Worm (Caenorhabditis elegans) whole organism, L1 larva: ENCODE data around the gene arl-1.

Experiments used
- C04F5.9 ChIP-seq: sonication (generic microtip); optimal IDR thresholded peaks from 2 replicates; lab custom pipeline; 2016; ENCODE audit warnings: missing genetic modification characterization, missing compliant biosample characterization
- C16A3.4 ChIP-seq: fragments of 150-350 bp; optimal IDR thresholded peaks from 2 replicates; lab custom pipeline; 2014; ENCODE audit warnings: missing biosample characterization, missing genetic modification characterization
- ceh-82 ChIP-seq, 3 experiments: fragments of 150-350 bp in 1 of 3; sonication (generic microtip) in 2 of 3; optimal IDR thresholded peaks; 2 replicates each; lab custom pipeline; 2014 to 2017; ENCODE audit warnings: missing biosample characterization in 3 of 3, missing genetic modification characterization in 3 of 3
- egl-13 ChIP-seq: sonication (generic microtip); optimal IDR thresholded peaks from 2 replicates; lab custom pipeline; 2016; ENCODE audit warnings: missing genotype, missing genetic modification reagents, missing genetic modification characterization, missing compliant biosample characterization
- egl-27 ChIP-seq, 2 experiments: fragments of 150-350 bp in 1 of 2; sonication (generic microtip); optimal IDR thresholded peaks; 3 replicates each; lab custom pipeline; 2017 to 2018; ENCODE audit warnings: missing biosample characterization in 2 of 2, missing genetic modification characterization in 2 of 2, missing genetic modification reagents in 2 of 2
- grh-1 ChIP-seq: fragments of 200-800 bp; sonication (Bioruptor generic); IDR thresholded peaks from 2 replicates; pipeline ENCODE4 v1.3.6; 2022; ENCODE audit warnings: missing genetic modification reagents, missing genetic modification characterization, missing compliant biosample characterization
- irx-1 ChIP-seq: sonication (generic microtip); optimal IDR thresholded peaks from 2 replicates; lab custom pipeline; 2016; ENCODE audit warnings: missing genetic modification characterization, missing compliant biosample characterization
- lir-3 ChIP-seq: sonication (generic microtip); optimal IDR thresholded peaks from 2 replicates; lab custom pipeline; 2016; ENCODE audit warnings: mild to moderate bottlenecking, missing genetic modification characterization, moderate library complexity, missing compliant biosample characterization; ENCODE audit not compliant: poor library complexity
- mab-9 ChIP-seq: fragments of 200-800 bp; sonication (Bioruptor generic); IDR thresholded peaks from 2 replicates; pipeline ENCODE4 v1.3.6; 2022; ENCODE audit warnings: missing genetic modification reagents, missing genetic modification characterization, missing compliant biosample characterization
- nhr-71 ChIP-seq: sonication (generic microtip); optimal IDR thresholded peaks from 2 replicates; lab custom pipeline; 2016; ENCODE audit warnings: mild to moderate bottlenecking, missing genetic modification characterization, moderate library complexity, missing compliant biosample characterization
- pqm-1 ChIP-seq: sonication (generic microtip); optimal IDR thresholded peaks from 3 replicates; lab custom pipeline; 2017; ENCODE audit warnings: missing biosample characterization, missing genetic modification characterization
- snu-23 ChIP-seq: sonication (generic microtip); optimal IDR thresholded peaks from 2 replicates; lab custom pipeline; 2016; ENCODE audit warnings: missing genetic modification characterization, missing compliant biosample characterization
- sup-37 ChIP-seq: fragments of 200-800 bp; sonication (Bioruptor generic); optimal IDR thresholded peaks from 2 replicates; lab custom pipeline; 2018; ENCODE audit warnings: mild to moderate bottlenecking, missing genetic modification characterization, missing compliant biosample characterization
- unc-130 ChIP-seq: fragments of 150-350 bp; optimal IDR thresholded peaks from 2 replicates; lab custom pipeline; 2017; ENCODE audit warnings: missing biosample characterization, missing genetic modification characterization, inconsistent platforms

The arl-1 gene

DNA sequence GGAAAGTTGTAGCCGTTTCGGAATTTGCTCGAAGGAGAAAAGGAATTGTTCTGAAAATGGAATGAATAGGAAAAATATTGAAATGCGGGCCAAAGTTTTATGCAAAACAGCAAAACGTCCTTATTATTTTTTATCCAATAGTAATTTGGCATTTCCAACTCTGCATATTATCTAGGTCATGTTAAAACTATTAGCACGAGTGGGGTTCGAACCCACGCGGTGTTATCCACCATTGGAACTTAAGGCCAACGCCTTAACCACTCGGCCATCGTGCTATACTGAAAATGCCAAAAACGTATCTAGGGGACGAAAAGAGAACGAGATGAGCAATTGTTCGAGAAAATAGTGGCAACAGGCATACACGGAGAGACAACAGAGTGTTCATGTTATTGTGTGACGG is 50.0 kb downstream of the arl-1 start:
- TF ChIP-seq pqm-1 (tag; lab: Kevin White, UChicago) (no peak), egl-27 (tag; optimal IDR thresholded peaks at IDR 0.05; lab: Kevin White, UChicago) (no peak), sup-37 (GFP tag; lab: Kevin White, UChicago) (no peak), C04F5.9 (tag; lab: Kevin White, UChicago) (no peak), mab-9 (GFP tag; lab: Robert Waterston, UW) (no peak), egl-13 (no peak), C16A3.4 (no peak), irx-1 (tag; lab: Kevin White, UChicago) (no peak), nhr-71 (tag; lab: Kevin White, UChicago) (no peak), unc-130 (tag; lab: Kevin White, UChicago) (no peak), lir-3 (tag; lab: Kevin White, UChicago) (no peak), ceh-82 (tag; optimal IDR thresholded peaks at IDR 0.05; lab: Kevin White, UChicago) (no peak), grh-1 (no peak), snu-23 (GFP tag; lab: Kevin White, UChicago) (no peak)
